Fruit fly (Drosophila melanogaster) whole organism, embryonic: ENCODE results near the gene eIF2Balpha.

Experiments used
- C15 ChIP-seq: fragments of 200-800 bp; sonication (Bioruptor generic); IDR thresholded peaks from 3 replicates; pipeline ENCODE4 v1.3.6; 2022; ENCODE audit warnings: missing biosample characterization, missing genetic modification characterization
- CG12942 ChIP-seq: fragments of 200-800 bp; sonication (Bioruptor generic); optimal IDR thresholded peaks from 3 replicates; lab custom pipeline; 2016; ENCODE audit warnings: missing biosample characterization, missing genetic modification characterization
- CG14860 ChIP-seq: fragments of 200-800 bp; sonication (Bioruptor generic); IDR thresholded peaks from 3 replicates; pipeline ENCODE4 v1.3.6; 2022; ENCODE audit warnings: missing biosample characterization, missing genetic modification characterization; ENCODE audit not compliant: partially characterized antibody
- CG1529 ChIP-seq: fragments of 200-800 bp; sonication (Bioruptor generic); optimal IDR thresholded peaks from 3 replicates; lab custom pipeline; 2018; ENCODE audit warnings: missing biosample characterization, missing genetic modification characterization
- CG17186 ChIP-seq: fragments of 200-800 bp; sonication (Bioruptor generic); optimal IDR thresholded peaks from 3 replicates; lab custom pipeline; 2017; ENCODE audit warnings: missing biosample characterization, missing genetic modification reagents, missing genetic modification characterization
- CG1792 ChIP-seq: fragments of 200-800 bp; sonication (Bioruptor generic); optimal IDR thresholded peaks from 2 replicates; lab custom pipeline; 2016; ENCODE audit warnings: missing biosample characterization, missing genetic modification characterization
- CG1832 ChIP-seq: fragments of 200-800 bp; sonication (Bioruptor generic); optimal IDR thresholded peaks from 2 replicates; lab custom pipeline; 2017; ENCODE audit warnings: missing biosample characterization, mild to moderate bottlenecking, missing genetic modification characterization, inconsistent platforms
- CG32767 ChIP-seq: fragments of 200-800 bp; sonication (Bioruptor generic); IDR thresholded peaks from 2 replicates; pipeline ENCODE4 v1.3.6; 2022; ENCODE audit warnings: missing biosample characterization, missing genetic modification characterization
- CG4360 ChIP-seq: fragments of 200-800 bp; sonication (Bioruptor generic); IDR thresholded peaks from 2 replicates; pipeline ENCODE4 v1.3.6; 2022; ENCODE audit warnings: missing biosample characterization, missing genetic modification characterization
- CG4854 ChIP-seq: fragments of 200-800 bp; sonication (Bioruptor generic); optimal IDR thresholded peaks from 2 replicates; lab custom pipeline; 2016; ENCODE audit warnings: missing biosample characterization, missing genetic modification characterization, inconsistent platforms
- CG8089 ChIP-seq: fragments of 200-800 bp; sonication (Bioruptor generic); optimal IDR thresholded peaks from 3 replicates; lab custom pipeline; 2016; ENCODE audit warnings: missing biosample characterization, missing genetic modification characterization
- CG8388 ChIP-seq: fragments of 200-800 bp; sonication (Bioruptor generic); optimal IDR thresholded peaks from 2 replicates; lab custom pipeline; 2019; ENCODE audit warnings: missing biosample characterization, mild to moderate bottlenecking, missing genetic modification characterization, moderate library complexity
- CG8765 ChIP-seq: fragments of 200-800 bp; sonication (Bioruptor generic); IDR thresholded peaks from 2 replicates; pipeline ENCODE4 v1.3.6; 2022; ENCODE audit warnings: missing biosample characterization, missing genetic modification characterization
- CG8944 ChIP-seq: fragments of 200-800 bp; sonication (Bioruptor generic); optimal IDR thresholded peaks from 3 replicates; lab custom pipeline; 2016; ENCODE audit warnings: missing biosample characterization, missing genetic modification characterization
- CG9437 ChIP-seq: fragments of 200-800 bp; sonication (Bioruptor generic); optimal IDR thresholded peaks from 2 replicates; lab custom pipeline; 2018; ENCODE audit warnings: missing biosample characterization, mild to moderate bottlenecking, missing genetic modification characterization
- D19A ChIP-seq: fragments of 200-800 bp; optimal IDR thresholded peaks from 3 replicates; lab custom pipeline; 2019; ENCODE audit warnings: missing biosample characterization, mild to moderate bottlenecking, missing genetic modification characterization, moderate library complexity
- Dp ChIP-seq: fragments of 200-800 bp; sonication (Bioruptor generic); optimal IDR thresholded peaks from 2 replicates; lab custom pipeline; 2018; ENCODE audit warnings: missing biosample characterization, mild to moderate bottlenecking, missing genetic modification characterization, moderate library complexity
- Drgx ChIP-seq: fragments of 200-800 bp; sonication (Bioruptor generic); IDR thresholded peaks from 2 replicates; pipeline ENCODE4 v1.3.6; 2022; ENCODE audit warnings: missing biosample characterization, missing genetic modification characterization
- E2f1 ChIP-seq: fragments of 200-800 bp; sonication (Bioruptor generic); IDR thresholded peaks from 2 replicates; pipeline ENCODE4 v1.3.6; 2022; ENCODE audit warnings: missing biosample characterization, missing genetic modification characterization
- Eip74EF ChIP-seq, 2 experiments: fragments of 200-800 bp in 1 of 2; fragments of >200 bp in 1 of 2; sonication (Bioruptor generic) in 1 of 2; optimal IDR thresholded peaks; 2 replicates each; lab custom pipeline; 2017 to 2019; ENCODE audit warnings: missing biosample characterization in 2 of 2, missing genetic modification characterization in 2 of 2, mild to moderate bottlenecking in 1 of 2, moderate library complexity in 1 of 2
- Ets97D ChIP-seq: fragments of 200-800 bp; sonication (Bioruptor generic); optimal IDR thresholded peaks from 3 replicates; lab custom pipeline; 2016; ENCODE audit warnings: missing biosample characterization, missing genetic modification characterization
- Fer1 ChIP-seq: fragments of 200-800 bp; sonication (Bioruptor generic); optimal IDR thresholded peaks from 2 replicates; lab custom pipeline; 2017; ENCODE audit warnings: missing biosample characterization, mild to moderate bottlenecking, missing genetic modification characterization
- Fer3 ChIP-seq: fragments of 200-800 bp; sonication (Bioruptor generic); optimal IDR thresholded peaks from 2 replicates; lab custom pipeline; 2018; ENCODE audit warnings: missing biosample characterization, mild to moderate bottlenecking, missing genetic modification characterization, moderate library complexity
- HLH4C ChIP-seq: fragments of 200-800 bp; sonication (Bioruptor generic); IDR thresholded peaks from 3 replicates; pipeline ENCODE4 v1.3.6; 2022; ENCODE audit warnings: missing biosample characterization, missing genetic modification characterization; ENCODE audit not compliant: partially characterized antibody
- Hmx ChIP-seq: fragments of 200-800 bp; sonication (Bioruptor generic); optimal IDR thresholded peaks from 2 replicates; lab custom pipeline; 2016; ENCODE audit warnings: missing biosample characterization, missing genetic modification characterization
- Hr39 ChIP-seq: fragments of >200 bp; optimal IDR thresholded peaks from 2 replicates; lab custom pipeline; 2017
- Med ChIP-seq: fragments of 200-800 bp; sonication (Bioruptor generic); peaks from one replicate; lab custom pipeline; 2016; ENCODE audit warnings: missing biosample characterization, missing genetic modification characterization, mild to moderate bottlenecking, inconsistent platforms, moderate library complexity
- Pdp1 ChIP-seq, 2 experiments: fragments of 200-800 bp; sonication (Bioruptor generic); optimal IDR thresholded peaks; 3 replicates each; lab custom pipeline; 2016; ENCODE audit warnings: missing biosample characterization in 2 of 2, missing genetic modification characterization in 2 of 2, mild to moderate bottlenecking in 1 of 2, moderate library complexity in 1 of 2
- Vsx1 ChIP-seq: fragments of 200-800 bp; sonication (Bioruptor generic); optimal IDR thresholded peaks from 2 replicates; lab custom pipeline; 2017; ENCODE audit warnings: missing biosample characterization, mild to moderate bottlenecking, missing genetic modification characterization, missing genetic modification reagents
- amos ChIP-seq: fragments of 200-800 bp; sonication (Bioruptor generic); IDR thresholded peaks from 2 replicates; pipeline ENCODE4 v1.3.6; 2022; ENCODE audit warnings: missing biosample characterization, missing genetic modification characterization; ENCODE audit not compliant: partially characterized antibody
- ara ChIP-seq: fragments of 200-800 bp; sonication (Bioruptor generic); IDR thresholded peaks from 2 replicates; pipeline ENCODE4 v1.3.6; 2022; ENCODE audit warnings: missing biosample characterization, missing genetic modification characterization
- bbx ChIP-seq: fragments of 200-800 bp; sonication (Bioruptor generic); IDR thresholded peaks from 2 replicates; pipeline ENCODE4 v1.3.6; 2022; ENCODE audit warnings: missing biosample characterization, missing genetic modification characterization; ENCODE audit not compliant: partially characterized antibody
- fd102C ChIP-seq: fragments of 200-800 bp; sonication (Bioruptor generic); optimal IDR thresholded peaks from 2 replicates; lab custom pipeline; 2018; ENCODE audit warnings: missing biosample characterization, mild to moderate bottlenecking, missing genetic modification characterization, moderate library complexity
- fd96Cb ChIP-seq: fragments of 200-800 bp; sonication (Bioruptor generic); optimal IDR thresholded peaks from 2 replicates; lab custom pipeline; 2018; ENCODE audit warnings: missing biosample characterization, mild to moderate bottlenecking, missing genetic modification characterization, moderate library complexity
- fru ChIP-seq: fragments of >200 bp; optimal IDR thresholded peaks from 2 replicates; lab custom pipeline; 2017
- jing ChIP-seq: fragments of 200-800 bp; sonication (Bioruptor generic); optimal IDR thresholded peaks from 2 replicates; lab custom pipeline; 2018; ENCODE audit warnings: missing biosample characterization, mild to moderate bottlenecking, missing genetic modification characterization
- lola ChIP-seq, 3 experiments: fragments of >200 bp in 2 of 3; fragments of 200-800 bp in 1 of 3; sonication (Bioruptor generic) in 1 of 3; optimal IDR thresholded peaks; 2 replicates each; lab custom pipeline; 2017 to 2019; ENCODE audit warnings: missing biosample characterization in 3 of 3, missing genetic modification characterization in 3 of 3, mild to moderate bottlenecking in 1 of 3, moderate library complexity in 1 of 3
- nom ChIP-seq: fragments of 200-800 bp; sonication (Bioruptor generic); optimal IDR thresholded peaks from 2 replicates; lab custom pipeline; 2017; ENCODE audit warnings: missing biosample characterization, missing genetic modification characterization, mild to moderate bottlenecking, moderate library complexity, missing genetic modification reagents
- pb ChIP-seq: fragments of 200-800 bp; sonication (Bioruptor generic); optimal IDR thresholded peaks from 3 replicates; lab custom pipeline; 2016; ENCODE audit warnings: missing biosample characterization, missing genetic modification characterization
- peb ChIP-seq: fragments of 200-800 bp; sonication (Bioruptor generic); IDR thresholded peaks from 2 replicates; pipeline ENCODE4 v1.3.6; 2022; ENCODE audit warnings: missing biosample characterization, missing genetic modification characterization
- pnt ChIP-seq: fragments of 200-800 bp; sonication (Bioruptor generic); optimal IDR thresholded peaks from 3 replicates; lab custom pipeline; 2016; ENCODE audit warnings: missing biosample characterization, missing genetic modification characterization
- shn ChIP-seq: fragments of 200-800 bp; sonication (Bioruptor generic); optimal IDR thresholded peaks from 3 replicates; lab custom pipeline; 2016; ENCODE audit warnings: missing biosample characterization, missing genetic modification characterization
- sim ChIP-seq: fragments of 200-800 bp; sonication (Bioruptor generic); IDR thresholded peaks from 2 replicates; pipeline ENCODE4 v1.3.6; 2022; ENCODE audit warnings: missing biosample characterization, missing genetic modification characterization
- sisA ChIP-seq: fragments of 200-800 bp; sonication (Bioruptor generic); IDR thresholded peaks from 2 replicates; pipeline ENCODE4 v1.3.6; 2022; ENCODE audit warnings: missing biosample characterization, missing genetic modification characterization
- slou ChIP-seq: fragments of 200-800 bp; sonication (Bioruptor generic); optimal IDR thresholded peaks from 3 replicates; lab custom pipeline; 2016; ENCODE audit warnings: missing biosample characterization, missing genetic modification characterization
- tio ChIP-seq: fragments of 200-800 bp; sonication (Bioruptor generic); optimal IDR thresholded peaks from 2 replicates; lab custom pipeline; 2017; ENCODE audit warnings: missing biosample characterization, missing genetic modification characterization, inconsistent platforms
- tup ChIP-seq: fragments of 200-800 bp; sonication (Bioruptor generic); optimal IDR thresholded peaks from 2 replicates; lab custom pipeline; 2016; ENCODE audit warnings: missing biosample characterization, mild to moderate bottlenecking, missing genetic modification characterization, moderate library complexity
- tx ChIP-seq: fragments of 200-800 bp; sonication (Bioruptor generic); optimal IDR thresholded peaks from 2 replicates; lab custom pipeline; 2016; ENCODE audit warnings: missing biosample characterization, missing genetic modification characterization
- wdn ChIP-seq: fragments of 200-800 bp; sonication (Bioruptor generic); IDR thresholded peaks from 2 replicates; pipeline ENCODE4 v1.3.6; 2022; ENCODE audit warnings: missing biosample characterization, missing genetic modification characterization
- wor ChIP-seq: fragments of 200-800 bp; sonication (Bioruptor generic); IDR thresholded peaks from 2 replicates; pipeline ENCODE4 v1.3.6; 2022; ENCODE audit warnings: missing biosample characterization, missing genetic modification characterization
- zen2 ChIP-seq: fragments of 200-800 bp; sonication (Bioruptor generic); IDR thresholded peaks from 3 replicates; pipeline ENCODE4 v1.3.6; 2022; ENCODE audit warnings: missing biosample characterization, missing genetic modification characterization; ENCODE audit not compliant: partially characterized antibody

Gene eIF2Balpha

DNA sequence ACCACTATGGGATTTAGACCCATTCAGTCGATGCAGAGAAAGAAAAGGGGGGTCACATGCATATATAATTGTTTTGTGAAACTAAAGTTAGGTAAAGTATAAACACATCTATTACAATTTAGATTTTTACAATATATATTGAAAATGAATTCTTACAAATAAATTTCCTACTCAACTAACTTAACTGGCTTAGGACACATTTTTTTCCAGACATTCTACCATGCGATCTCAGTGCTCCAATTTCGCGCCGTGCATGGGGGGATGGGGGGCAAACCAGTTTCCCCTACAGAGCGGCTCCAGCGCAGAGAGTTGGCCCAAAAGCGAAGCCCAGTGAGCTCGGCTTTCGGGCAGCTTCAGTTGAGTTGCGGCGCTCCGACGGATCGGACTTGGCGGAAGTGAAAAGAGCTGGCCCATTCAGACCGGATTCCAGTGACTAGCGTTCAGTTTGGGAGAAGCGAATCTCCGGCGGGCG lies 47.4 kb upstream of the eIF2Balpha start, which contains the start of gene CG7896 (continued):
- TF ChIP-seq jing (peak; percentile 8), sisA (GFP tag; lab: Robert Waterston, UW) (peak; percentile 76), tx (GFP tag; lab: Kevin White, UChicago) (no peak), bbx (0 out of 2 replicates have a peak, but pooled peaks have one; percentile 30), CG9437 (peak; percentile 38), fd102C (GFP tag; lab: Kevin White, UChicago) (no peak), CG12942 (peak; percentile 38), tup (GFP tag; lab: Kevin White, UChicago) (no peak), CG8089 (GFP tag; lab: Kevin White, UChicago) (no peak), HLH4C (no peak), Drgx (GFP tag; lab: Robert Waterston, UW) (peak; percentile 90), Hr39 (no peak), nom (GFP tag; lab: Kevin White, UChicago) (peak; percentile 64), pb (GFP tag; lab: Kevin White, UChicago) (peak; percentile 10), CG1792 (GFP tag; lab: Kevin White, UChicago) (no peak), E2f1 (GFP tag; lab: Robert Waterston, UW) (peak; percentile 76), wor (GFP tag; lab: Robert Waterston, UW) (peak; percentile 75), Fer3 (tag; lab: Kevin White, UChicago) (peak; percentile 56), CG8944 (GFP tag; lab: Kevin White, UChicago) (no peak), amos (GFP tag; lab: Robert Waterston, UW) (no peak), D19A (tag; lab: Kevin White, UChicago) (no peak), CG4360 (GFP tag; lab: Robert Waterston, UW) (no peak), Pdp1 (GFP tag; optimal IDR thresholded peaks at IDR 0.05; lab: Kevin White, UChicago) (peak; percentile 15 to 17), ara (GFP tag; lab: Robert Waterston, UW) (peak; percentile 68), sim (GFP tag; lab: Robert Waterston, UW) (no peak), CG4854 (no peak), pnt (no peak), Hmx (GFP tag; lab: Kevin White, UChicago) (no peak), Med (GFP tag; lab: Kevin White, UChicago) (peak; percentile 87), CG8388 (peak; percentile 46), zen2 (GFP tag; lab: Robert Waterston, UW) (no peak), CG1832 (GFP tag; lab: Kevin White, UChicago) (no peak), Ets97D (GFP tag; lab: Kevin White, UChicago) (no peak), shn (GFP tag; lab: Kevin White, UChicago) (no peak), slou (GFP tag; lab: Kevin White, UChicago) (peak; percentile 62), lola (GFP tag; optimal IDR thresholded peaks at IDR 0.05; lab: Kevin White, UChicago) (peak in 1 of 3 experiments; percentile 54), CG14860 (GFP tag; lab: Robert Waterston, UW) (no peak), CG1529 (GFP tag; lab: Kevin White, UChicago) (peak; percentile 42), Fer1 (GFP tag; lab: Kevin White, UChicago) (peak; percentile 78), CG8765 (GFP tag; lab: Robert Waterston, UW) (peak; percentile 40; the same call in 1 of the 2 replicates), CG32767 (GFP tag; lab: Robert Waterston, UW) (peak; percentile 38; the same call in 1 of the 2 replicates), Eip74EF (GFP tag; optimal IDR thresholded peaks at IDR 0.05; lab: Kevin White, UChicago) (peak in 1 of 2 experiments; percentile 22), fru (lab: Kevin White, UChicago) (no peak), C15 (no peak), Vsx1 (GFP tag; lab: Kevin White, UChicago) (peak; percentile 3), wdn (GFP tag; lab: Robert Waterston, UW) (peak; percentile 52), CG17186 (no peak), Dp (GFP tag; lab: Kevin White, UChicago) (no peak), fd96Cb (tag; lab: Kevin White, UChicago) (peak; percentile 59), peb (GFP tag; lab: Robert Waterston, UW) (peak; percentile 80; the same call in 1 of the 2 replicates), tio (GFP tag; lab: Kevin White, UChicago) (peak; percentile 57)
